Fruit fly (Drosophila melanogaster): ENCODE results near the gene Ibf2.

The Ibf2 gene

dm6 chr3R:9250868-9251267 lies 7.4 kb downstream of the Ibf2 start (continued):
- TF ChIP-seq CG15696 (tag; optimal IDR thresholded peaks at IDR 0.05) (no peak), knrl (GFP tag; IDR thresholded peaks at IDR 0.05; ENCODE audit: partially characterized antibody) (no peak), ERR (GFP tag; optimal IDR thresholded peaks at IDR 0.05) (no peak), CG14050 (GFP tag; IDR thresholded peaks at IDR 0.05) (no peak), grau (tag; optimal IDR thresholded peaks at IDR 0.05) (no peak), dmrt11E (tag; optimal IDR thresholded peaks at IDR 0.05) (peak; percentile 51), CrebB (tag; optimal IDR thresholded peaks at IDR 0.05) (no peak), kay (GFP tag; optimal IDR thresholded peaks at IDR 0.05) (no peak), CG14441 (GFP tag; IDR thresholded peaks at IDR 0.05) (no peak; the same call in 1 of the 2 replicates), CG34376 (GFP tag; optimal IDR thresholded peaks at IDR 0.05) (no peak), HLHmδ (GFP tag; optimal IDR thresholded peaks at IDR 0.05) (no peak), CG12104 (GFP tag; optimal IDR thresholded peaks at IDR 0.05) (no peak), CG32772 (GFP tag; IDR thresholded peaks at IDR 0.05) (no peak), CG3281 (GFP tag; optimal IDR thresholded peaks at IDR 0.05) (no peak), Doc3 (GFP tag; IDR thresholded peaks at IDR 0.05; ENCODE audit: partially characterized antibody) (no peak), CG30403 (GFP tag; optimal IDR thresholded peaks at IDR 0.05) (peak; percentile 37), D19B (GFP tag; optimal IDR thresholded peaks at IDR 0.05) (no peak), klu (GFP tag; IDR thresholded peaks at IDR 0.05) (no peak), CG7556 (GFP tag; optimal IDR thresholded peaks at IDR 0.05) (no peak), ham (GFP tag; IDR thresholded peaks at IDR 0.05) (no peak), run (tag; optimal IDR thresholded peaks at IDR 0.05) (no peak), CG4820 (GFP tag; optimal IDR thresholded peaks at IDR 0.05) (peak; percentile 22), Trl (optimal IDR thresholded peaks at IDR 0.05) (no peak), Trl (GFP tag; optimal IDR thresholded peaks at IDR 0.05) (no peak), Hey (tag; optimal IDR thresholded peaks at IDR 0.05) (no peak), gce (GFP tag; IDR thresholded peaks at IDR 0.05) (peak; percentile 36; the same call in 1 of the 3 replicates), ATbp (GFP tag; optimal IDR thresholded peaks at IDR 0.05) (no peak), bbx (GFP tag; IDR thresholded peaks at IDR 0.05; ENCODE audit: partially characterized antibody) (no peak), Poxn (GFP tag; IDR thresholded peaks at IDR 0.05) (no peak), Med (GFP tag) (peak; percentile 78), CG13894 (tag; optimal IDR thresholded peaks at IDR 0.05) (no peak), CG15601 (tag; optimal IDR thresholded peaks at IDR 0.05) (no peak), row (GFP tag; IDR thresholded peaks at IDR 0.05) (peak; percentile 53), CG4424 (GFP tag; optimal IDR thresholded peaks at IDR 0.05) (peak; percentile 10), CG11093 (GFP tag; IDR thresholded peaks at IDR 0.05) (no peak), CG17568 (GFP tag; optimal IDR thresholded peaks at IDR 0.05) (no peak), Lim3 (GFP tag; IDR thresholded peaks at IDR 0.05) (no peak), vfl (GFP tag; optimal IDR thresholded peaks at IDR 0.05) (no peak), cas (GFP tag; IDR thresholded peaks at IDR 0.05) (no peak), tap (tag; optimal IDR thresholded peaks at IDR 0.05) (no peak), maf-S (GFP tag; optimal IDR thresholded peaks at IDR 0.05) (no peak), vvl (GFP tag; IDR thresholded peaks at IDR 0.05) (peak; percentile 52), unc-4 (GFP tag; IDR thresholded peaks at IDR 0.05; ENCODE audit: partially characterized antibody) (no peak), disco-r (GFP tag; optimal IDR thresholded peaks at IDR 0.05) (no peak), sisA (GFP tag; IDR thresholded peaks at IDR 0.05) (peak; percentile 27; the same call in 1 of the 2 replicates), CG11560 (tag; IDR thresholded peaks at IDR 0.05) (no peak), CG2199 (GFP tag; IDR thresholded peaks at IDR 0.05) (no peak), lab (GFP tag; optimal IDR thresholded peaks at IDR 0.05) (no peak), Bdp1 (GFP tag; optimal IDR thresholded peaks at IDR 0.05) (no peak), CG2116 (GFP tag; optimal IDR thresholded peaks at IDR 0.05) (no peak), CG12942 (GFP tag; optimal IDR thresholded peaks at IDR 0.05) (no peak), CG5245 (GFP tag; optimal IDR thresholded peaks at IDR 0.05) (no peak), hbn (GFP tag; IDR thresholded peaks at IDR 0.05; ENCODE audit: partially characterized antibody) (no peak)

All from whole organism, embryonic.